Fruit fly (Drosophila melanogaster) whole organism, embryonic: ENCODE measurements around the gene CG6479.

Source experiments
- B-H2 ChIP-seq: fragments of 200-800 bp; sonication (Bioruptor generic); optimal IDR thresholded peaks from 2 replicates; lab custom pipeline; 2018; ENCODE audit warnings: missing biosample characterization, mild to moderate bottlenecking, missing genetic modification characterization
- Bteb2 ChIP-seq: fragments of 200-800 bp; sonication (Bioruptor generic); optimal IDR thresholded peaks from 2 replicates; lab custom pipeline; 2016; ENCODE audit warnings: missing biosample characterization, missing genetic modification characterization
- CG10147 ChIP-seq: fragments of 200-800 bp; sonication (Bioruptor generic); optimal IDR thresholded peaks from 2 replicates; lab custom pipeline; 2019; ENCODE audit warnings: missing biosample characterization, mild to moderate bottlenecking, missing genetic modification characterization, moderate library complexity
- CG1024 ChIP-seq: fragments of 200-800 bp; sonication (Bioruptor generic); IDR thresholded peaks from 2 replicates; pipeline ENCODE4 v1.3.6; 2022; ENCODE audit warnings: missing biosample characterization, missing genetic modification characterization
- CG12769 ChIP-seq: fragments of 200-800 bp; sonication (Bioruptor generic); optimal IDR thresholded peaks from 2 replicates; lab custom pipeline; 2019; ENCODE audit warnings: missing biosample characterization, mild to moderate bottlenecking, missing genetic modification characterization, moderate library complexity
- CG13424 ChIP-seq: fragments of 200-800 bp; sonication (Bioruptor generic); optimal IDR thresholded peaks from 2 replicates; lab custom pipeline; 2019; ENCODE audit warnings: missing biosample characterization, mild to moderate bottlenecking, missing genetic modification characterization, moderate library complexity
- CG15011 ChIP-seq: fragments of 200-800 bp; sonication (Bioruptor generic); optimal IDR thresholded peaks from 3 replicates; lab custom pipeline; 2018; ENCODE audit warnings: missing biosample characterization, mild to moderate bottlenecking, missing genetic modification characterization
- CG1529 ChIP-seq: fragments of 200-800 bp; sonication (Bioruptor generic); optimal IDR thresholded peaks from 3 replicates; lab custom pipeline; 2018; ENCODE audit warnings: missing biosample characterization, missing genetic modification characterization
- CG1602 ChIP-seq: fragments of 200-800 bp; sonication (Bioruptor generic); optimal IDR thresholded peaks from 3 replicates; lab custom pipeline; 2016; ENCODE audit warnings: missing biosample characterization, missing genetic modification characterization
- CG17186 ChIP-seq: fragments of 200-800 bp; sonication (Bioruptor generic); optimal IDR thresholded peaks from 3 replicates; lab custom pipeline; 2017; ENCODE audit warnings: missing biosample characterization, missing genetic modification reagents, missing genetic modification characterization
- CG17802 ChIP-seq: fragments of 200-800 bp; sonication (Bioruptor generic); optimal IDR thresholded peaks from 2 replicates; lab custom pipeline; 2018; ENCODE audit warnings: missing biosample characterization, mild to moderate bottlenecking, missing genetic modification characterization, moderate library complexity
- CG1832 ChIP-seq: fragments of 200-800 bp; sonication (Bioruptor generic); optimal IDR thresholded peaks from 2 replicates; lab custom pipeline; 2017; ENCODE audit warnings: missing biosample characterization, mild to moderate bottlenecking, missing genetic modification characterization, inconsistent platforms
- CG3726 ChIP-seq: fragments of 200-800 bp; sonication (Bioruptor generic); IDR thresholded peaks from 3 replicates; pipeline ENCODE4, ENCODE4 v1.3.6; 2022; ENCODE audit warnings: missing biosample characterization, missing genetic modification characterization
- CG3995 ChIP-seq: fragments of 200-800 bp; sonication (Bioruptor generic); optimal IDR thresholded peaks from 3 replicates; lab custom pipeline; 2016; ENCODE audit warnings: missing biosample characterization, missing genetic modification characterization
- CG4404 ChIP-seq: fragments of 200-800 bp; sonication (Bioruptor generic); IDR thresholded peaks from 2 replicates; pipeline ENCODE4 v1.3.6; 2022; ENCODE audit warnings: missing biosample characterization, missing genetic modification characterization
- CG7372 ChIP-seq: fragments of 200-800 bp; sonication (Bioruptor generic); IDR thresholded peaks from 2 replicates; pipeline ENCODE4 v1.3.6; 2022; ENCODE audit warnings: missing biosample characterization, missing genetic modification characterization
- CG7839 ChIP-seq: fragments of 200-800 bp; sonication (Bioruptor generic); optimal IDR thresholded peaks from 3 replicates; lab custom pipeline; 2018; ENCODE audit warnings: missing biosample characterization, mild to moderate bottlenecking, missing genetic modification characterization, moderate library complexity
- CG8281 ChIP-seq: fragments of 200-800 bp; sonication (Bioruptor generic); optimal IDR thresholded peaks from 2 replicates; lab custom pipeline; 2018; ENCODE audit warnings: missing biosample characterization, mild to moderate bottlenecking, missing genetic modification characterization, moderate library complexity
- CG8478 ChIP-seq: fragments of >200 bp; optimal IDR thresholded peaks from 2 replicates; lab custom pipeline; 2018
- CG8924 ChIP-seq: fragments of 200-800 bp; optimal IDR thresholded peaks from 3 replicates; lab custom pipeline; 2019; ENCODE audit warnings: missing biosample characterization, mild to moderate bottlenecking, missing genetic modification characterization, moderate library complexity
- CG8944 ChIP-seq: fragments of 200-800 bp; sonication (Bioruptor generic); optimal IDR thresholded peaks from 3 replicates; lab custom pipeline; 2016; ENCODE audit warnings: missing biosample characterization, missing genetic modification characterization
- CG9727 ChIP-seq: fragments of 200-800 bp; sonication (Bioruptor generic); optimal IDR thresholded peaks from 3 replicates; lab custom pipeline; 2017; ENCODE audit warnings: missing biosample characterization, mild to moderate bottlenecking, missing genetic modification characterization
- CG9817 ChIP-seq: fragments of 200-800 bp; sonication (Bioruptor generic); optimal IDR thresholded peaks from 2 replicates; lab custom pipeline; 2018; ENCODE audit warnings: missing biosample characterization, mild to moderate bottlenecking, missing genetic modification characterization, moderate library complexity
- CHES-1-like ChIP-seq: fragments of 200-800 bp; sonication (Bioruptor generic); optimal IDR thresholded peaks from 2 replicates; lab custom pipeline; 2016; ENCODE audit warnings: missing biosample characterization, missing genetic modification characterization
- Camta ChIP-seq: fragments of 200-800 bp; sonication (Bioruptor generic); optimal IDR thresholded peaks from 2 replicates; lab custom pipeline; 2016; ENCODE audit warnings: missing biosample characterization, missing genetic modification characterization
- Chrac-16 ChIP-seq: fragments of 200-800 bp; sonication (Bioruptor generic); optimal IDR thresholded peaks from 3 replicates; lab custom pipeline; 2016; ENCODE audit warnings: missing biosample characterization, missing genetic modification characterization
- CkIIα-i1 ChIP-seq: fragments of 200-800 bp; sonication (Bioruptor generic); IDR thresholded peaks from 2 replicates; pipeline ENCODE4 v1.3.6; 2022; ENCODE audit warnings: missing biosample characterization, missing genetic modification characterization
- H2.0 ChIP-seq: fragments of 200-800 bp; sonication (Bioruptor generic); IDR thresholded peaks from 2 replicates; pipeline ENCODE4 v1.3.6; 2022; ENCODE audit warnings: missing biosample characterization, missing genetic modification characterization
- HmgD ChIP-seq: fragments of 200-800 bp; sonication (Bioruptor generic); optimal IDR thresholded peaks from 3 replicates; lab custom pipeline; 2016; ENCODE audit warnings: missing biosample characterization, missing genetic modification characterization
- MTF-1 ChIP-seq: fragments of 200-800 bp; sonication (Bioruptor generic); optimal IDR thresholded peaks from 2 replicates; lab custom pipeline; 2018; ENCODE audit warnings: missing biosample characterization, mild to moderate bottlenecking, missing genetic modification characterization, borderline replicate concordance
- Meics ChIP-seq: fragments of 200-800 bp; sonication (Bioruptor generic); optimal IDR thresholded peaks from 2 replicates; lab custom pipeline; 2017; ENCODE audit warnings: missing biosample characterization, mild to moderate bottlenecking, missing genetic modification characterization
- Scr ChIP-seq: fragments of 200-800 bp; sonication (Bioruptor generic); IDR thresholded peaks from 2 replicates; pipeline ENCODE4 v1.3.6; 2022; ENCODE audit warnings: missing biosample characterization, missing genetic modification characterization; ENCODE audit not compliant: partially characterized antibody
- Xbp1 ChIP-seq: fragments of 200-800 bp; sonication (Bioruptor generic); optimal IDR thresholded peaks from 3 replicates; lab custom pipeline; 2016; ENCODE audit warnings: missing biosample characterization, mild to moderate bottlenecking, missing genetic modification characterization
- ac ChIP-seq: fragments of 200-800 bp; sonication (Bioruptor generic); optimal IDR thresholded peaks from 3 replicates; lab custom pipeline; 2017; ENCODE audit warnings: missing biosample characterization, mild to moderate bottlenecking, missing genetic modification characterization
- amos ChIP-seq: fragments of 200-800 bp; sonication (Bioruptor generic); IDR thresholded peaks from 2 replicates; pipeline ENCODE4 v1.3.6; 2022; ENCODE audit warnings: missing biosample characterization, missing genetic modification characterization; ENCODE audit not compliant: partially characterized antibody
- ap ChIP-seq: fragments of 200-800 bp; sonication (Bioruptor generic); IDR thresholded peaks from 2 replicates; pipeline ENCODE4 v1.3.6; 2022; ENCODE audit warnings: missing biosample characterization, missing genetic modification characterization
- ara ChIP-seq: fragments of 200-800 bp; sonication (Bioruptor generic); IDR thresholded peaks from 2 replicates; pipeline ENCODE4 v1.3.6; 2022; ENCODE audit warnings: missing biosample characterization, missing genetic modification characterization
- chm ChIP-seq: fragments of 200-800 bp; sonication (Bioruptor generic); IDR thresholded peaks from 2 replicates; pipeline ENCODE4 v1.3.6; 2022; ENCODE audit warnings: missing biosample characterization, missing genetic modification characterization
- danr ChIP-seq: fragments of 200-800 bp; sonication (Bioruptor generic); IDR thresholded peaks from 2 replicates; pipeline ENCODE4 v1.3.6; 2022; ENCODE audit warnings: missing biosample characterization, missing genetic modification characterization
- dati ChIP-seq: fragments of 200-800 bp; sonication (Bioruptor generic); IDR thresholded peaks from 2 replicates; pipeline ENCODE4 v1.3.6; 2022; ENCODE audit warnings: missing biosample characterization, missing genetic modification characterization
- eve ChIP-seq, 2 experiments: fragments of >200 bp; optimal IDR thresholded peaks; 2 replicates each; lab custom pipeline; 2017; ENCODE audit warnings: missing biosample characterization in 2 of 2, missing genetic modification characterization in 2 of 2
- gcm ChIP-seq: fragments of 200-800 bp; sonication (Bioruptor generic); optimal IDR thresholded peaks from 2 replicates; lab custom pipeline; 2019; ENCODE audit warnings: missing biosample characterization, mild to moderate bottlenecking, missing genetic modification characterization, moderate library complexity
- inv ChIP-seq: fragments of 200-800 bp; sonication (Bioruptor generic); IDR thresholded peaks from 2 replicates; pipeline ENCODE4 v1.3.6; 2022; ENCODE audit warnings: missing biosample characterization, missing genetic modification characterization; ENCODE audit not compliant: partially characterized antibody
- knrl ChIP-seq: fragments of 200-800 bp; sonication (Bioruptor generic); IDR thresholded peaks from 3 replicates; pipeline ENCODE4 v1.3.6; 2022; ENCODE audit warnings: missing biosample characterization, missing genetic modification characterization; ENCODE audit not compliant: partially characterized antibody
- mld ChIP-seq: fragments of 200-800 bp; sonication (Bioruptor generic); IDR thresholded peaks from 3 replicates; pipeline ENCODE4 v1.3.6; 2022; ENCODE audit warnings: missing biosample characterization, missing genetic modification characterization; ENCODE audit not compliant: partially characterized antibody
- otp ChIP-seq: fragments of 200-800 bp; sonication (Bioruptor generic); IDR thresholded peaks from 3 replicates; pipeline ENCODE4, ENCODE4 v1.3.6; 2022; ENCODE audit warnings: missing biosample characterization, missing genetic modification characterization
- pita ChIP-seq: fragments of 200-800 bp; sonication (Bioruptor generic); optimal IDR thresholded peaks from 2 replicates; lab custom pipeline; 2017; ENCODE audit warnings: missing biosample characterization, mild to moderate bottlenecking, missing genetic modification characterization
- sens ChIP-seq: fragments of 200-800 bp; sonication (Bioruptor generic); peaks from one replicate; lab custom pipeline; 2016; ENCODE audit warnings: missing biosample characterization, missing genetic modification characterization
- sima ChIP-seq: fragments of 200-800 bp; sonication (Bioruptor generic); optimal IDR thresholded peaks from 2 replicates; lab custom pipeline; 2016; ENCODE audit warnings: missing biosample characterization, missing genetic modification characterization
- unc-4 ChIP-seq: fragments of 200-800 bp; sonication (Bioruptor generic); IDR thresholded peaks from 2 replicates; pipeline ENCODE4 v1.3.6; 2022; ENCODE audit warnings: missing biosample characterization, missing genetic modification characterization; ENCODE audit not compliant: partially characterized antibody
- vfl ChIP-seq: fragments of 200-800 bp; sonication (Bioruptor generic); optimal IDR thresholded peaks from 2 replicates; lab custom pipeline; 2016; ENCODE audit warnings: missing biosample characterization, missing genetic modification characterization
- wdn ChIP-seq: fragments of 200-800 bp; sonication (Bioruptor generic); IDR thresholded peaks from 2 replicates; pipeline ENCODE4 v1.3.6; 2022; ENCODE audit warnings: missing biosample characterization, missing genetic modification characterization

CG6479 gene

DNA sequence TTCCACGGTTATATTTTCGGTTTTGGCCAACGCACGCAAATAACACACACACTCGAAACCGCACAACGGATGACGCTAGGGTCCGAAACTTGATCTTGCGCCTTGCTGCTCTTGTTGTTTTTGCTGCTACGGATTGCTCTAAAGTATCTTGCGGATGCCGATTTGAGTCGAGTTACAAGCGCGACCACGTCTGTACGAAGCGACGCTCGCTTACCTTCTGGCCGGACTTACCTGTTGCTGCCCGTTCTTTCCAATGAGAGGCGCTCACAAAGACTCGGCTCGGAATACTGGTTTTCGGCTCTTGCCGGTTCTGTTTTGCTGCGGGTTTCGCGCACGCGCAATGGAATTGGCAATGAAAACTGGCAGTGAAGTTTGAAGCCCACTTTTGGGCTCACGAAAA is 40.2 kb upstream of the CG6479 start, which contains the start of gene Cad74A (continued):
- peak; percentile 44; the same call in 1 of the 2 replicates for TF ChIP-seq amos
- no peak for TF ChIP-seq Xbp1 (GFP tag; lab: Kevin White, UChicago)
- no peak for TF ChIP-seq CG17802
- TF ChIP-seq Bteb2 (GFP tag; lab: Kevin White, UChicago): no peak
- TF ChIP-seq CG1832: no peak
- peak; percentile 18; the same call in 1 of the 2 replicates for TF ChIP-seq Scr (GFP tag; lab: Robert Waterston, UW)
- TF ChIP-seq eve (GFP tag; optimal IDR thresholded peaks at IDR 0.05; lab: Kevin White, UChicago): no peak
- no peak for TF ChIP-seq CG3995
- TF ChIP-seq Camta (GFP tag; lab: Kevin White, UChicago): no peak
- no peak for TF ChIP-seq mld (GFP tag; lab: Robert Waterston, UW)
- TF ChIP-seq ara: no peak
- no peak for TF ChIP-seq CG9817 (tag; lab: Kevin White, UChicago)
- TF ChIP-seq sens: peak; percentile 55
- TF ChIP-seq inv: no peak
- TF ChIP-seq CkIIα-i1 (GFP tag; lab: Robert Waterston, UW): no peak
- no peak for TF ChIP-seq HmgD
- no peak for TF ChIP-seq CG7372 (GFP tag; lab: Robert Waterston, UW)
- no peak for TF ChIP-seq CG1602 (GFP tag; lab: Kevin White, UChicago)
- no peak for TF ChIP-seq CG17186 (GFP tag; lab: Kevin White, UChicago)
- peak; percentile 22; the same call in 1 of the 3 replicates for TF ChIP-seq otp (GFP tag; lab: Robert Waterston, UW)
- TF ChIP-seq CG12769 (tag; lab: Kevin White, UChicago): peak; percentile 57
- TF ChIP-seq CG8478 (lab: Kevin White, UChicago): no peak
- 0 out of 2 replicates have a peak, but pooled peaks have one; percentile 15 for TF ChIP-seq unc-4
- no peak for TF ChIP-seq H2.0 (GFP tag; lab: Robert Waterston, UW)
- no peak for TF ChIP-seq CG3726 (GFP tag; lab: Robert Waterston, UW)
- TF ChIP-seq ac (GFP tag; lab: Kevin White, UChicago): peak; percentile 9
- TF ChIP-seq CG1024 (GFP tag; lab: Robert Waterston, UW): no peak
- no peak for TF ChIP-seq CG7839
- TF ChIP-seq CG9727 (GFP tag; lab: Kevin White, UChicago): peak; percentile 4
- no peak for TF ChIP-seq Meics (GFP tag; lab: Kevin White, UChicago)
- TF ChIP-seq CHES-1-like (GFP tag; lab: Kevin White, UChicago): no peak
- TF ChIP-seq wdn (GFP tag; lab: Robert Waterston, UW): no peak
- TF ChIP-seq B-H2 (GFP tag; lab: Kevin White, UChicago): no peak
- peak; percentile 2 for TF ChIP-seq CG8924 (tag; lab: Kevin White, UChicago)
- no peak for TF ChIP-seq CG15011 (GFP tag; lab: Kevin White, UChicago)
- no peak for TF ChIP-seq pita
- TF ChIP-seq CG10147 (GFP tag; lab: Kevin White, UChicago): no peak
- no peak for TF ChIP-seq MTF-1 (GFP tag; lab: Kevin White, UChicago)
- no peak for TF ChIP-seq CG8281 (tag; lab: Kevin White, UChicago)
- TF ChIP-seq CG1529 (GFP tag; lab: Kevin White, UChicago): no peak
- TF ChIP-seq CG4404 (GFP tag; lab: Robert Waterston, UW): no peak
- TF ChIP-seq sima: no peak
- TF ChIP-seq gcm (GFP tag; lab: Kevin White, UChicago): peak; percentile 37
- no peak for TF ChIP-seq dati
- TF ChIP-seq danr: no peak
- TF ChIP-seq knrl: no peak
- TF ChIP-seq vfl (GFP tag; lab: Kevin White, UChicago): no peak
- no peak for TF ChIP-seq Chrac-16 (GFP tag; lab: Kevin White, UChicago)
- no peak for TF ChIP-seq CG8944 (GFP tag; lab: Kevin White, UChicago)
- TF ChIP-seq chm (GFP tag; lab: Robert Waterston, UW): no peak
- TF ChIP-seq CG13424: no peak
- TF ChIP-seq ap (GFP tag; lab: Robert Waterston, UW): no peak
